Worm (Caenorhabditis elegans) whole organism, L1 larva: ENCODE data around the gene Y102A5C.36.

Experiments
- C16A3.4 ChIP-seq: fragments of 150-350 bp; optimal IDR thresholded peaks from 2 replicates; lab custom pipeline; 2014; ENCODE audit warnings: missing biosample characterization, missing genetic modification characterization
- C34B4.2 ChIP-seq: sonication (generic microtip); optimal IDR thresholded peaks from 2 replicates; lab custom pipeline; 2017; ENCODE audit warnings: mild to moderate bottlenecking, missing genetic modification characterization, missing compliant biosample characterization
- Y116A8C.19 ChIP-seq: sonication (generic microtip); optimal IDR thresholded peaks from 2 replicates; lab custom pipeline; 2016; ENCODE audit warnings: missing compliant biosample characterization, missing genetic modification characterization, borderline replicate concordance
- aha-1 ChIP-seq: fragments of 150-350 bp; optimal IDR thresholded peaks from 2 replicates; lab custom pipeline; 2014; ENCODE audit warnings: missing biosample characterization, missing genetic modification characterization
- alr-1 ChIP-seq: fragments of 200-800 bp; sonication (Bioruptor generic); optimal IDR thresholded peaks from 2 replicates; lab custom pipeline; 2018; ENCODE audit warnings: borderline replicate concordance, mild to moderate bottlenecking, missing genetic modification characterization, missing compliant biosample characterization
- blmp-1 ChIP-seq: fragments of 150-350 bp; optimal IDR thresholded peaks from 2 replicates; lab custom pipeline; 2014; ENCODE audit warnings: missing biosample characterization, missing genetic modification characterization
- ceh-82 ChIP-seq, 3 experiments: fragments of 150-350 bp in 1 of 3; sonication (generic microtip) in 2 of 3; optimal IDR thresholded peaks; 2 replicates each; lab custom pipeline; 2014 to 2017; ENCODE audit warnings: missing biosample characterization in 3 of 3, missing genetic modification characterization in 3 of 3
- ceh-88 ChIP-seq: fragments of 200-800 bp; sonication (Bioruptor generic); IDR thresholded peaks from 2 replicates; pipeline ENCODE4 v1.3.6; 2022; ENCODE audit warnings: missing genetic modification characterization, missing compliant biosample characterization
- ceh-90 ChIP-seq: sonication (generic microtip); optimal IDR thresholded peaks from 2 replicates; lab custom pipeline; 2016; ENCODE audit warnings: missing genetic modification characterization, missing compliant biosample characterization
- ces-1 ChIP-seq: fragments of 150-350 bp; optimal IDR thresholded peaks from 2 replicates; lab custom pipeline; 2014; ENCODE audit warnings: missing biosample characterization, missing genetic modification reagents, missing genetic modification characterization
- dsc-1 ChIP-seq: sonication (generic microtip); optimal IDR thresholded peaks from 2 replicates; lab custom pipeline; 2016; ENCODE audit warnings: mild to moderate bottlenecking, missing genetic modification characterization, missing compliant biosample characterization
- efl-1 ChIP-seq, 4 experiments: fragments of 150-350 bp; optimal IDR thresholded peaks in 3 of 4; peaks in 1 of 4; 1 replicate in 1 of 4; 2 replicates in 3 of 4; lab custom pipeline; 2014; ENCODE audit warnings: missing biosample characterization in 2 of 4, missing genetic modification characterization in 2 of 4, missing genetic modification reagents in 2 of 4
- efl-3 ChIP-seq: fragments of 200-800 bp; sonication (Bioruptor generic); optimal IDR thresholded peaks from 2 replicates; lab custom pipeline; 2018; ENCODE audit warnings: mild to moderate bottlenecking, missing genetic modification characterization, missing compliant biosample characterization
- egl-13 ChIP-seq: sonication (generic microtip); optimal IDR thresholded peaks from 2 replicates; lab custom pipeline; 2016; ENCODE audit warnings: missing genotype, missing genetic modification reagents, missing genetic modification characterization, missing compliant biosample characterization
- elt-2 ChIP-seq: sonication (generic microtip); optimal IDR thresholded peaks from 2 replicates; lab custom pipeline; 2016; ENCODE audit warnings: missing genetic modification characterization, mild to moderate bottlenecking, inconsistent platforms, missing compliant biosample characterization, missing genetic modification reagents
- ets-5 ChIP-seq: fragments of 200-800 bp; sonication (Bioruptor generic); IDR thresholded peaks from 2 replicates; pipeline ENCODE4 v1.3.6; 2022; ENCODE audit warnings: missing genetic modification characterization, missing compliant biosample characterization
- fkh-8 ChIP-seq: sonication (generic microtip); optimal IDR thresholded peaks from 2 replicates; lab custom pipeline; 2016; ENCODE audit warnings: mild to moderate bottlenecking, missing genetic modification characterization, missing compliant biosample characterization
- fos-1 ChIP-seq: fragments of 150-350 bp; optimal IDR thresholded peaks from 2 replicates; lab custom pipeline; 2014; ENCODE audit warnings: missing biosample characterization, missing genetic modification characterization
- grh-1 ChIP-seq: fragments of 200-800 bp; sonication (Bioruptor generic); IDR thresholded peaks from 2 replicates; pipeline ENCODE4 v1.3.6; 2022; ENCODE audit warnings: missing genetic modification reagents, missing genetic modification characterization, missing compliant biosample characterization
- hlh-4 ChIP-seq: sonication (generic microtip); optimal IDR thresholded peaks from 2 replicates; lab custom pipeline; 2016; ENCODE audit warnings: mild to moderate bottlenecking, missing genetic modification characterization, missing compliant biosample characterization
- lin-14 ChIP-seq: fragments of 200-800 bp; sonication (Bioruptor generic); optimal IDR thresholded peaks from 2 replicates; lab custom pipeline; 2018; ENCODE audit warnings: mild to moderate bottlenecking, missing genetic modification characterization, moderate library complexity, missing compliant biosample characterization
- lin-35 ChIP-seq, 2 experiments: fragments of 150-350 bp; optimal IDR thresholded peaks; 2 replicates each; lab custom pipeline; 2014; ENCODE audit warnings: missing biosample characterization in 2 of 2, missing genetic modification characterization in 2 of 2, missing genetic modification reagents in 2 of 2
- lir-3 ChIP-seq: sonication (generic microtip); optimal IDR thresholded peaks from 2 replicates; lab custom pipeline; 2016; ENCODE audit warnings: mild to moderate bottlenecking, missing genetic modification characterization, moderate library complexity, missing compliant biosample characterization; ENCODE audit not compliant: poor library complexity
- lsy-2 ChIP-seq, 2 experiments: fragments of 150-350 bp; optimal IDR thresholded peaks; 2 replicates each; lab custom pipeline; 2014; ENCODE audit warnings: missing biosample characterization in 2 of 2, missing genetic modification characterization in 2 of 2
- mep-1 ChIP-seq: fragments of 150-350 bp; optimal IDR thresholded peaks from 2 replicates; lab custom pipeline; 2014; ENCODE audit warnings: missing biosample characterization, missing genetic modification characterization
- nhr-11 ChIP-seq: fragments of 150-350 bp; optimal IDR thresholded peaks from 2 replicates; lab custom pipeline; 2014; ENCODE audit warnings: missing biosample characterization, missing genetic modification characterization
- nhr-12 ChIP-seq: sonication (generic microtip); optimal IDR thresholded peaks from 2 replicates; lab custom pipeline; 2017; ENCODE audit warnings: missing biosample characterization, missing genetic modification characterization
- nhr-20 ChIP-seq: sonication (generic microtip); optimal IDR thresholded peaks from 2 replicates; lab custom pipeline; 2016; ENCODE audit warnings: mild to moderate bottlenecking, missing genetic modification characterization, missing compliant biosample characterization
- nhr-76 ChIP-seq: sonication (generic microtip); optimal IDR thresholded peaks from 2 replicates; lab custom pipeline; 2017; ENCODE audit warnings: missing biosample characterization, missing genetic modification characterization
- nhr-77 ChIP-seq: fragments of 150-350 bp; optimal IDR thresholded peaks from 2 replicates; lab custom pipeline; 2014; ENCODE audit warnings: missing biosample characterization, missing genetic modification characterization
- nhr-90 ChIP-seq: sonication (generic microtip); optimal IDR thresholded peaks from 2 replicates; lab custom pipeline; 2016; ENCODE audit warnings: mild to moderate bottlenecking, missing genetic modification characterization, missing compliant biosample characterization; ENCODE audit not compliant: poor library complexity
- rnt-1 ChIP-seq: sonication (generic microtip); optimal IDR thresholded peaks from 2 replicates; lab custom pipeline; 2016; ENCODE audit warnings: mild to moderate bottlenecking, missing genetic modification characterization, moderate library complexity, missing compliant biosample characterization
- skn-1 ChIP-seq: fragments of 150-350 bp; optimal IDR thresholded peaks from 2 replicates; lab custom pipeline; 2014; ENCODE audit warnings: missing biosample characterization, missing genetic modification characterization
- snpc-4 ChIP-seq: fragments of 150-350 bp; optimal IDR thresholded peaks from 2 replicates; lab custom pipeline; 2014; ENCODE audit warnings: missing biosample characterization, missing genetic modification characterization
- sptf-1 ChIP-seq: fragments of 150-350 bp; optimal IDR thresholded peaks from 2 replicates; lab custom pipeline; 2014; ENCODE audit warnings: missing biosample characterization, missing genetic modification characterization
- sup-37 ChIP-seq: fragments of 200-800 bp; sonication (Bioruptor generic); optimal IDR thresholded peaks from 2 replicates; lab custom pipeline; 2018; ENCODE audit warnings: mild to moderate bottlenecking, missing genetic modification characterization, missing compliant biosample characterization
- unc-30 ChIP-seq: sonication (generic microtip); optimal IDR thresholded peaks from 2 replicates; lab custom pipeline; 2017; ENCODE audit warnings: missing biosample characterization, missing genetic modification characterization
- unc-98 ChIP-seq: fragments of 200-800 bp; sonication (Bioruptor generic); IDR thresholded peaks from 2 replicates; pipeline ENCODE4 v1.3.6; 2022; ENCODE audit warnings: missing genetic modification characterization, missing compliant biosample characterization
- xbp-1 ChIP-seq: sonication (generic microtip); optimal IDR thresholded peaks from 2 replicates; lab custom pipeline; 2016; ENCODE audit warnings: missing genetic modification characterization, missing compliant biosample characterization
- zip-4 ChIP-seq: fragments of 200-800 bp; sonication (Bioruptor generic); optimal IDR thresholded peaks from 2 replicates; lab custom pipeline; 2018; ENCODE audit warnings: mild to moderate bottlenecking, missing genetic modification characterization, moderate library complexity, missing compliant biosample characterization

The Y102A5C.36 gene

DNA sequence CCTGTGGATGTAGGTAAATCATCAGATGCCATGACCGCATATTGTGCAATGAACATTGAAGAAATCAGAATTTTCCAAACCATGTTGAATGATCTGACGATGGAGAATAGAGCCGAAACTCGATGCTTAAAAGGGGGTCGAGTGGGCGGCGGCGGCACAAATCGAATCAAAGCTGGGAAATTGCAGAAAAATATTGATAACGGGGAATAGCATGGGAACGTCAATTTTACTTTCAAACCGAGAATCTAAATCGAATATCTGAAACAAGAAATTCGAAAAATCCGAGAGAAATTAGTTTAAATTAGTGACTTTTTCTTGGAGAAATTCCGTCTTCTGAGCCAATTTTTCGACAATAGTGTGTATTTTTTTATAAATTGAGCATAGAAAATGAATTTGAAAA, 11.2 kb downstream of the Y102A5C.36 start, which contains the start of gene F09C6.10:
TSS of gene F09C6.10 (minus strand) at position 101 of the 400 bp plus-strand sequence.
- TF ChIP-seq C34B4.2 (tag; lab: Kevin White, UChicago): no peak
- no peak for TF ChIP-seq efl-1 (optimal IDR thresholded peaks at IDR 0.05; lab: Kevin White, UChicago)
- no peak for TF ChIP-seq efl-1 (GFP tag; optimal IDR thresholded peaks at IDR 0.05 in 1 of 2; lab: Kevin White, UChicago)

DNA sequence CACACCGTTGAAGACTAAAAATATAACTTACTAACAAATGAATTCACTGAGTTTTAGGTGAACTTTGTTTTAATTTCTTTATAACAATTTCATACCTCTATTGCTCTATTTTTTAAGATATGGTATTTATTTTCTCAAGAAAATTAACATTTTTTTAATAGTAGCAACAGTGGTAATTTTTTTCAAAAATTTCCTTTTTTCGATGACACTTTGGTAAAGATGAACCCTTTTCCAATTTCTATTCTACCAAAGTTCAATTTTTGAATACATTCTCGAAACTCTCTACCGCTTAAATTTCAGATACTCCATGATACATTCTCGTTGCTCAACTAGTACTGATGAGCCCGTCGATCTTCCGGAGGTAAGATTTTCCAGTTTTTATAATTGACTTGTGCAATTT, 15.3 kb downstream of the Y102A5C.36 start, which contains the start of gene nhr-116:
TSS of gene nhr-116 (plus strand) at position 301 of the 400 bp plus-strand sequence.
- TF ChIP-seq ceh-82 (tag; optimal IDR thresholded peaks at IDR 0.05; lab: Kevin White, UChicago): no peak
- no peak for TF ChIP-seq hlh-4 (tag; lab: Kevin White, UChicago)
- no peak for TF ChIP-seq ces-1 (GFP tag; lab: Kevin White, UChicago)
- TF ChIP-seq, all 84 proteins: peak for 0

ce11 chrV:16911294-16911693, 16.0 kb downstream of the Y102A5C.36 start:
- TF ChIP-seq nhr-90 (tag; lab: Kevin White, UChicago): no peak

- TF ChIP-seq lin-35 (GFP tag; optimal IDR thresholded peaks at IDR 0.05; lab: Kevin White, UChicago) (peak in 1 of 2 experiments; percentile 48), ets-5 (GFP tag; lab: Robert Waterston, UW) (no peak), nhr-90 (tag; lab: Kevin White, UChicago) (no peak), nhr-11 (tag; lab: Kevin White, UChicago) (no peak), sptf-1 (tag; lab: Kevin White, UChicago) (no peak), skn-1 (tag; lab: Kevin White, UChicago) (peak; percentile 18), ceh-82 (tag; optimal IDR thresholded peaks at IDR 0.05; lab: Kevin White, UChicago) (no peak), alr-1 (tag; lab: Kevin White, UChicago) (no peak), efl-3 (no peak), ces-1 (GFP tag; lab: Kevin White, UChicago) (no peak), C16A3.4 (tag; lab: Kevin White, UChicago) (no peak), rnt-1 (tag; lab: Kevin White, UChicago) (no peak), fos-1 (tag; lab: Kevin White, UChicago) (no peak), lin-14 (GFP tag; lab: Kevin White, UChicago) (peak; percentile 55), zip-4 (GFP tag; lab: Kevin White, UChicago) (no peak), dsc-1 (tag; lab: Kevin White, UChicago) (no peak), nhr-12 (tag; lab: Kevin White, UChicago) (no peak), fkh-8 (peak; percentile 3), unc-98 (no peak), snpc-4 (tag; lab: Kevin White, UChicago) (no peak), elt-2 (peak; percentile 56), aha-1 (tag; lab: Kevin White, UChicago) (no peak), grh-1 (GFP tag; lab: Robert Waterston, UW) (no peak), unc-30 (tag; lab: Kevin White, UChicago) (no peak), egl-13 (tag; lab: Kevin White, UChicago) (no peak), ceh-90 (tag; lab: Kevin White, UChicago) (no peak), nhr-20 (tag; lab: Kevin White, UChicago) (peak; percentile 8), mep-1 (peak; percentile 19), Y116A8C.19 (tag; lab: Kevin White, UChicago) (no peak), xbp-1 (tag; lab: Kevin White, UChicago) (no peak), lir-3 (tag; lab: Kevin White, UChicago) (no peak), nhr-77 (tag; lab: Kevin White, UChicago) (no peak), lsy-2 (tag; optimal IDR thresholded peaks at IDR 0.05; lab: Kevin White, UChicago) (no peak), sup-37 (GFP tag; lab: Kevin White, UChicago) (no peak), ceh-88 (GFP tag; lab: Robert Waterston, UW) (no peak), blmp-1 (tag; lab: Kevin White, UChicago) (no peak), nhr-76 (tag; lab: Kevin White, UChicago) (no peak)
These were observed 16.4 kb downstream of the Y102A5C.36 start for ce11 chrV:16910864-16911263.
